Worm (Caenorhabditis elegans) whole organism, L4 larva: ENCODE results near the gene nhr-241.

Source experiments
- aly-2 ChIP-seq: sonication (generic microtip); optimal IDR thresholded peaks from 2 replicates; lab custom pipeline; 2018; ENCODE audit warnings: missing biosample characterization, missing genetic modification characterization
- dve-1 ChIP-seq: sonication (generic microtip); optimal IDR thresholded peaks from 2 replicates; lab custom pipeline; 2017; ENCODE audit warnings: antibody characterized with exemption, mild to moderate bottlenecking, missing genetic modification characterization, missing compliant biosample characterization; ENCODE audit not compliant: insufficient read depth
- mdl-1 ChIP-seq, 2 experiments: fragments of 150-350 bp in 1 of 2; sonication (generic microtip) in 1 of 2; optimal IDR thresholded peaks; 2 replicates each; lab custom pipeline; 2014 to 2017; ENCODE audit warnings: missing biosample characterization in 2 of 2, missing genetic modification characterization in 2 of 2
- mxl-3 ChIP-seq: fragments of 200-800 bp; sonication (Bioruptor generic); optimal IDR thresholded peaks from 2 replicates; lab custom pipeline; 2018; ENCODE audit warnings: mild to moderate bottlenecking, missing genetic modification characterization, missing compliant biosample characterization
- nhr-28 ChIP-seq: fragments of 150-350 bp; optimal IDR thresholded peaks from 2 replicates; lab custom pipeline; 2014; ENCODE audit warnings: missing biosample characterization, missing genetic modification characterization
- nhr-41 ChIP-seq: fragments of 200-800 bp; sonication (Bioruptor generic); IDR thresholded peaks from 2 replicates; pipeline ENCODE4 v1.3.6; 2022; ENCODE audit warnings: missing genetic modification reagents, missing genetic modification characterization, missing compliant biosample characterization

- TF ChIP-seq mxl-3 (GFP tag; lab: Kevin White, UChicago) = no peak
- TF ChIP-seq nhr-28 = no peak
- TF ChIP-seq nhr-41 (GFP tag; lab: Robert Waterston, UW) = no peak
- TF ChIP-seq mdl-1 (tag; optimal IDR thresholded peaks at IDR 0.05; lab: Kevin White, UChicago) = no peak
- no peak for TF ChIP-seq aly-2 (tag; lab: Kevin White, UChicago)
- TF ChIP-seq dve-1 (tag; lab: Kevin White, UChicago) = no peak
Observed at ce11 chrV:18742108-18742507, 42.9 kb downstream of the nhr-241 start, which contains the start of gene clec-250.
